Fruit fly (Drosophila melanogaster) whole organism, embryonic: Measurements from ENCODE around the gene PXo.

Experiments
- CG5953 ChIP-seq: fragments of 200-800 bp; sonication (Bioruptor generic); IDR thresholded peaks from 2 replicates; pipeline ENCODE4 v1.3.6; 2022; ENCODE audit warnings: missing biosample characterization, missing genetic modification characterization
- Mes4 ChIP-seq: fragments of 200-800 bp; sonication (Bioruptor generic); optimal IDR thresholded peaks from 2 replicates; lab custom pipeline; 2016; ENCODE audit warnings: missing biosample characterization, missing genetic modification characterization
- PHDP ChIP-seq: fragments of 200-800 bp; sonication (Bioruptor generic); optimal IDR thresholded peaks from 3 replicates; lab custom pipeline; 2018; ENCODE audit warnings: missing biosample characterization, mild to moderate bottlenecking, missing genetic modification characterization, moderate library complexity
- ato ChIP-seq: fragments of 200-800 bp; sonication (Bioruptor generic); IDR thresholded peaks from 2 replicates; pipeline ENCODE4 v1.3.6; 2022; ENCODE audit warnings: missing biosample characterization, missing genetic modification characterization; ENCODE audit not compliant: partially characterized antibody
- bigmax ChIP-seq: fragments of 200-800 bp; sonication (Bioruptor generic); optimal IDR thresholded peaks from 2 replicates; lab custom pipeline; 2018; ENCODE audit warnings: missing biosample characterization, mild to moderate bottlenecking, missing genetic modification characterization
- hb ChIP-seq: fragments of 200-800 bp; sonication (Bioruptor generic); IDR thresholded peaks from 3 replicates; pipeline ENCODE4 v1.3.6; 2022; ENCODE audit warnings: missing biosample characterization, missing genetic modification characterization; ENCODE audit not compliant: partially characterized antibody
- jigr1 ChIP-seq: fragments of 200-800 bp; sonication (Bioruptor generic); IDR thresholded peaks from 3 replicates; pipeline ENCODE4 v1.3.6; 2022; ENCODE audit warnings: missing biosample characterization, missing genetic modification characterization
- kay ChIP-seq: fragments of 200-800 bp; sonication (Bioruptor generic); optimal IDR thresholded peaks from 2 replicates; lab custom pipeline; 2016; ENCODE audit warnings: missing biosample characterization, missing genetic modification characterization
- lmd ChIP-seq: fragments of 200-800 bp; sonication (Bioruptor generic); IDR thresholded peaks from 2 replicates; pipeline ENCODE4 v1.3.6; 2022; ENCODE audit warnings: missing biosample characterization, missing genetic modification characterization
- nerfin-2 ChIP-seq: fragments of 200-800 bp; sonication (Bioruptor generic); IDR thresholded peaks from 2 replicates; pipeline ENCODE4 v1.3.6; 2022; ENCODE audit warnings: missing biosample characterization, missing genetic modification characterization; ENCODE audit not compliant: partially characterized antibody
- tgo ChIP-seq: fragments of 200-800 bp; sonication (Bioruptor generic); IDR thresholded peaks from 3 replicates; pipeline ENCODE4 v1.3.6; 2022; ENCODE audit warnings: missing biosample characterization, missing genetic modification characterization
- ttk ChIP-seq: fragments of 200-800 bp; sonication (Bioruptor generic); IDR thresholded peaks from 2 replicates; pipeline ENCODE4 v2.1.2; 2022; ENCODE audit warnings: missing biosample characterization, missing genetic modification characterization

- TF ChIP-seq bigmax (no peak), nerfin-2 (GFP tag; lab: Robert Waterston, UW) (no peak), hb (GFP tag; lab: Robert Waterston, UW) (no peak), jigr1 (no peak), PHDP (tag; lab: Kevin White, UChicago) (no peak), ttk (no peak), ato (GFP tag; lab: Robert Waterston, UW) (peak; percentile 31; the same call in 1 of the 2 replicates), kay (GFP tag; lab: Kevin White, UChicago) (no peak), lmd (GFP tag; lab: Robert Waterston, UW) (no peak), CG5953 (GFP tag; lab: Robert Waterston, UW) (no peak), tgo (GFP tag; lab: Robert Waterston, UW) (no peak), Mes4 (no peak)
These were observed 21.8 kb downstream of the PXo start, which contains the start of gene CG32409 for dm6 chr3L:5899305-5899704.
